Worm (Caenorhabditis elegans): ENCODE results near the gene K12B6.4.

Gene K12B6.4

DNA sequence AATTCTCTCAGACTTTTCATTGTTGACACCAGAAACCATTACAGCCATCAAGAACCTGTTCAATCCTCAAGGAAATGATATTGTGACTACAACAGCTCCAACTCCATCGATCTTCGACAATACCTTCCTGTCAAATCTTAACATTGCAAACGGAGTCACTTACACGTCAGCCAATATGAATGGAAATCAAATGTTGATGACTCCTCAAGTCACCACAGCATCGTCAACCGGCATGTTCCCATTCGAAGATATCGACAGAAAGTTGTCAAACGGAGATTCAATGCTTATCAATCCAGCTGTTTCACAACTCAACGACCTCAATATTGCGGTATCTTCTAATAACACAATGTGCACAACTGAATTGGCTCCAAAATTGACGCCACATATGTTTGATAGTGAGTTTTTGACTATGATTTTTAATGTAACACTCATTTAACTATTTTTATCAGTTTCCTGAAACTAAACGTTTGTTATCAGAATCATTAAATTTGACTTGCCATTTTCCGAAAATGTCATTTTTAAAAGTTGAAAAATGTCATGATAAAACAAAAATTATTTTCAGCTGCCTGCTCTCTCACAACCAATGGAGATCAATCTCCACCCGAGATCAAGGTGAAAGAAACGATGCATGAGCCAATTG lies 30.0 kb downstream of the K12B6.4 start:
- no peak for TF ChIP-seq bed-3 (GFP tag; optimal IDR thresholded peaks at IDR 0.05)

DNA sequence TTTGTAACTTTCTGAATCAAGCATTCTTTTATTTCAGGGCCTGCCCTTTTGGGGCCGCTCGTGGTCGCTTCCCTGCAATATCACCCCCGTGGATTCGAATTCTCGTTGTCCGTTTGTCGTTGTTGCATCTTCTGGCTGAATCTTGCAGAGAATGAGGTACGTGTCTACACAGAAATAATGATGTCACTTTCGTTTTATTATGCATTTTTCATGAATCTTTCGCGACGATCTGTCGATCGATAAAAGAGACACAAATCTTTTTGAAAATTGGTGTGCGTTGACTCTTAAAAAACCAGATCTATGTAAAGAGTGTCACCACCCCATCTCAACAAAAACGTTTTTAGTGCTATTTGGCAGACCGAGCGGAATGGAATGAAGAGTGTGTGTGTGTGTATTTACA lies 31.9 kb downstream of the K12B6.4 start:
- no peak for TF ChIP-seq ces-1 (GFP tag; optimal IDR thresholded peaks at IDR 0.05)
- no peak for TF ChIP-seq mab-5 (tag; optimal IDR thresholded peaks at IDR 0.05)
- TF ChIP-seq nhr-76 (tag; optimal IDR thresholded peaks at IDR 0.05): no peak
- TF ChIP-seq unc-39 (tag; optimal IDR thresholded peaks at IDR 0.05): no peak
- no peak for TF ChIP-seq nhr-12 (tag; optimal IDR thresholded peaks at IDR 0.05)
- TF ChIP-seq nhr-28 (tag; optimal IDR thresholded peaks at IDR 0.05): no peak
- TF ChIP-seq pha-4 (tag; optimal IDR thresholded peaks at IDR 0.05): no peak
- no peak for TF ChIP-seq drap-1 (GFP tag; optimal IDR thresholded peaks at IDR 0.05)
- TF ChIP-seq unc-62 (GFP tag; optimal IDR thresholded peaks at IDR 0.05): no peak
- TF ChIP-seq ham-2 (GFP tag; optimal IDR thresholded peaks at IDR 0.05): no peak
- no peak for TF ChIP-seq tbx-8 (GFP tag; optimal IDR thresholded peaks at IDR 0.05)

DNA sequence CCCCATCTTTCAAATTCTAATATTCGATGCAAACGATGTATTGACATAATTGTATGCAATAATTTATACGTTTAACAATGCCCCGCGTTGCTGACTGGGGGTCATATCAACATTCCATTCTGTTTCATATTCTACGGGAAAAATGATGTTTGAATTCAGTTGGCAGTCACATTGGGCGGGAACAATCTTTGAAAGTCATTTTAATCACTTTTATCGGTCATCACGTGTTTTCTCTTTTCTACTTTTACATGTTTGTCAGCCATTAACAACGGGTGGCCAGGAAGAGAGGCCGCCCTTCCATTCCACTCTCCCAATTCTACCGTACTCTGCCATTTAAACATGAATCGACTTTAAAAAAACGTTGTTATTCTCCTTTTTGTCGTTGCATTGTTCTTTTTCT lies 32.4 kb downstream of the K12B6.4 start:
- TF ChIP-seq mls-2 (tag; optimal IDR thresholded peaks at IDR 0.05): no peak
- TF ChIP-seq tbx-8 (GFP tag; optimal IDR thresholded peaks at IDR 0.05): no peak
- TF ChIP-seq snpc-4 (tag; optimal IDR thresholded peaks at IDR 0.05): no peak
- no peak for TF ChIP-seq flh-1 (GFP tag; optimal IDR thresholded peaks at IDR 0.05)
- no peak for TF ChIP-seq unc-62 (GFP tag; optimal IDR thresholded peaks at IDR 0.05)
- no peak for TF ChIP-seq ces-1 (GFP tag; optimal IDR thresholded peaks at IDR 0.05)
- TF ChIP-seq ham-2 (GFP tag; optimal IDR thresholded peaks at IDR 0.05): no peak
- no peak for TF ChIP-seq nhr-28 (tag; optimal IDR thresholded peaks at IDR 0.05)
- no peak for TF ChIP-seq zip-8 (tag; optimal IDR thresholded peaks at IDR 0.05)
- no peak for TF ChIP-seq sem-2 (GFP tag; optimal IDR thresholded peaks at IDR 0.05)
- no peak for TF ChIP-seq ztf-11 (tag; optimal IDR thresholded peaks at IDR 0.05)
- no peak for TF ChIP-seq ceh-43 (GFP tag; optimal IDR thresholded peaks at IDR 0.05)
- TF ChIP-seq unc-120 (tag; optimal IDR thresholded peaks at IDR 0.05; ENCODE audit: poor library complexity, severe bottlenecking): no peak
- TF ChIP-seq drap-1 (GFP tag; optimal IDR thresholded peaks at IDR 0.05): no peak
- no peak for TF ChIP-seq ceh-83 (GFP tag; optimal IDR thresholded peaks at IDR 0.05)
- no peak for TF ChIP-seq nhr-237 (tag; optimal IDR thresholded peaks at IDR 0.05)
- TF ChIP-seq ceh-39 (tag; optimal IDR thresholded peaks at IDR 0.05): no peak
- TF ChIP-seq nhr-2 (tag; optimal IDR thresholded peaks at IDR 0.05): no peak
- TF ChIP-seq cnd-1 (tag; optimal IDR thresholded peaks at IDR 0.05): no peak
- no peak for TF ChIP-seq bed-3 (GFP tag; optimal IDR thresholded peaks at IDR 0.05)

- no peak for TF ChIP-seq zip-8 (tag; optimal IDR thresholded peaks at IDR 0.05)
- peak; percentile 10 for TF ChIP-seq ham-2 (GFP tag; optimal IDR thresholded peaks at IDR 0.05)
- no peak for TF ChIP-seq lin-13 (tag; optimal IDR thresholded peaks at IDR 0.05)
- peak; percentile 79 for TF ChIP-seq elt-3 (tag; optimal IDR thresholded peaks at IDR 0.05)
- peak; percentile 35 for TF ChIP-seq unc-62 (GFP tag; optimal IDR thresholded peaks at IDR 0.05)
- TF ChIP-seq elt-1 (tag; optimal IDR thresholded peaks at IDR 0.05; ENCODE audit: borderline replicate concordance, insufficient read depth): peak; percentile 83
- no peak for TF ChIP-seq unc-39 (tag; optimal IDR thresholded peaks at IDR 0.05)
These were observed 33.7 kb downstream of the K12B6.4 start for ce11 chrV:6247397-6247796.

DNA sequence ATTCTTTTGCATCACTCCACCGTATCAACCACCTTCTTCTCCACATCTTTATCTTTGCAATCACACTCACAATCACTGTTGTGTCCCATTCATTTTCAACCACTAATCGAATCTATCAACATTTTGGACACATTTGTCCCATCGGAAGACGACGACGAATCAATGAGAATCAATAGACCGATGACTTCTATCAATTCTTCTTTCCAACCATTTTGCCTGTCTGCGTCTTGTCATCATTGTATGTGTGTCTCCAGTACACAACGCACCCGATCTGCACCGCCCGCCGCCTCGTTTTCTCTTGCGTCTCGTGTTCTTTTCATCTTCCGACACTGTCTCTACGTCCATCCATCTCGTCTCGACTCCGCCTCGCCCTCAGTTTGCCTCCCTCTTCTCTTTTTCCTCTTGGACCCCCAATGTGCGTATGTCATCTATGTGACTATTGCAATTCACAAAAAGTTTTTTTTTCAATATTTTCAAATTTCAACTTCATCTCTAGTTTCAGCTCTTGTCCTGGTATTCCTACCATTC lies 34.6 kb downstream of the K12B6.4 start, which contains the start of gene dmd-7:
TSS of gene dmd-7 (plus strand) at position 478 of the 528 bp plus-strand sequence.
- TF ChIP-seq pha-4 (tag; optimal IDR thresholded peaks at IDR 0.05) (peak; percentile 29), M03D4.4 (tag; optimal IDR thresholded peaks at IDR 0.05) (no peak), drap-1 (GFP tag; optimal IDR thresholded peaks at IDR 0.05) (no peak), unc-62 (GFP tag; optimal IDR thresholded peaks at IDR 0.05) (peak; percentile 92), unc-120 (tag; optimal IDR thresholded peaks at IDR 0.05; ENCODE audit: poor library complexity, severe bottlenecking) (peak; percentile 24), nhr-237 (tag; optimal IDR thresholded peaks at IDR 0.05) (peak; percentile 81), mep-1 (tag; optimal IDR thresholded peaks at IDR 0.05) (peak; percentile 23), lsy-2 (tag; optimal IDR thresholded peaks at IDR 0.05) (peak; percentile 39), nhr-2 (tag; optimal IDR thresholded peaks at IDR 0.05) (peak; percentile 24), hlh-1 (tag; optimal IDR thresholded peaks at IDR 0.05) (peak; percentile 54), nhr-76 (tag; optimal IDR thresholded peaks at IDR 0.05) (no peak), ham-2 (GFP tag; optimal IDR thresholded peaks at IDR 0.05) (no peak), elt-3 (tag; optimal IDR thresholded peaks at IDR 0.05) (peak; percentile 80), sptf-1 (tag; optimal IDR thresholded peaks at IDR 0.05) (no peak), nhr-28 (tag; optimal IDR thresholded peaks at IDR 0.05) (no peak), ceh-43 (GFP tag; optimal IDR thresholded peaks at IDR 0.05) (no peak), snpc-4 (tag; optimal IDR thresholded peaks at IDR 0.05) (no peak), elt-1 (tag; optimal IDR thresholded peaks at IDR 0.05; ENCODE audit: borderline replicate concordance, insufficient read depth) (peak; percentile 49), ces-1 (GFP tag; optimal IDR thresholded peaks at IDR 0.05) (peak; percentile 61)

Measured in whole organism, mixed stage, embryonic.